Worm (Caenorhabditis elegans): ENCODE results near the gene bcc-1.

DNA sequence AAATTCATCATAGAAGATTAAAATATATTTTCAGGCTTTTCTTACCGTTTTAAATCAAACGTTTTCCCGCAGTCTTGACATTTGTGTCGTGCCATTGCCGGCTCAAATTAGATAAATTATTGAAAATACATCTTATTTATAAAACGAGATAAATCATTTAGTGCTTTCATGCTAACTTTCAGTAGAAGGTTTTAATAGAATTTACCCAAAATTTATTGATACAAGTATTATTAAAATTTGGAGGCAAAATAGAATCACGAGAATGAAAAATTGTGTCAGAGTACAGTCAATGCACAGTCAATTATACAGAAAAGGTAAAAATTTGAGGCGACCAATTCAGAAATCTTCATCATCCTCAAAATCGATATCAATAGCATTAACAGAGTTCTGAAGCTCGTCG lies 13.9 kb downstream of the bcc-1 start, which contains the start of gene Y5F2A.4:
- TF ChIP-seq W03F9.2 (tag; optimal IDR thresholded peaks at IDR 0.05) (no peak), dao-5 (tag; optimal IDR thresholded peaks at IDR 0.05) (no peak)
